Worm (Caenorhabditis elegans) whole organism, L2 larva: Measurements from ENCODE around the gene trpp-11.

Experiments
- C34F6.9 ChIP-seq: fragments of 150-350 bp; optimal IDR thresholded peaks from 2 replicates; lab custom pipeline; 2014; ENCODE audit warnings: missing biosample characterization, missing genetic modification characterization
- Y55F3AM.14 ChIP-seq: fragments of 200-800 bp; sonication (Bioruptor generic); optimal IDR thresholded peaks from 2 replicates; lab custom pipeline; 2018; ENCODE audit warnings: mild to moderate bottlenecking, missing genetic modification characterization, missing compliant biosample characterization
- ZK546.5 ChIP-seq: sonication (generic microtip); optimal IDR thresholded peaks from 2 replicates; lab custom pipeline; 2017; ENCODE audit warnings: missing biosample characterization, missing genetic modification characterization
- alr-1 ChIP-seq: fragments of 150-350 bp; optimal IDR thresholded peaks from 2 replicates; lab custom pipeline; 2014; ENCODE audit warnings: missing biosample characterization, missing genetic modification characterization
- aly-2 ChIP-seq: fragments of 150-350 bp; optimal IDR thresholded peaks from 2 replicates; lab custom pipeline; 2014; ENCODE audit warnings: missing biosample characterization, missing genetic modification characterization
- ama-1 ChIP-seq: fragments of 150-350 bp; optimal IDR thresholded peaks from 2 replicates; lab custom pipeline; 2018; ENCODE audit warnings: inconsistent platforms
- blmp-1 ChIP-seq: sonication (generic microtip); optimal IDR thresholded peaks from 2 replicates; lab custom pipeline; 2017; ENCODE audit warnings: missing genetic modification characterization, mild to moderate bottlenecking, missing compliant biosample characterization, antibody characterized with exemption, moderate library complexity; ENCODE audit not compliant: insufficient read depth
- ceh-82 ChIP-seq: fragments of 150-350 bp; optimal IDR thresholded peaks from 2 replicates; lab custom pipeline; 2014; ENCODE audit warnings: missing biosample characterization, missing genetic modification characterization
- crh-2 ChIP-seq: sonication (generic microtip); optimal IDR thresholded peaks from 2 replicates; lab custom pipeline; 2017; ENCODE audit warnings: missing biosample characterization, missing genetic modification characterization
- dmd-4 ChIP-seq: sonication (generic microtip); optimal IDR thresholded peaks from 2 replicates; lab custom pipeline; 2017; ENCODE audit warnings: missing biosample characterization, missing genetic modification characterization
- elt-1 ChIP-seq: fragments of 150-350 bp; optimal IDR thresholded peaks from 2 replicates; lab custom pipeline; 2014; ENCODE audit warnings: missing biosample characterization, missing genetic modification characterization
- elt-3 ChIP-seq: sonication (generic microtip); optimal IDR thresholded peaks from 2 replicates; lab custom pipeline; 2017; ENCODE audit warnings: missing biosample characterization, missing genetic modification characterization
- fos-1 ChIP-seq: fragments of 150-350 bp; optimal IDR thresholded peaks from 2 replicates; lab custom pipeline; 2014; ENCODE audit warnings: missing biosample characterization, missing genetic modification characterization
- gmeb-1 ChIP-seq: fragments of 150-350 bp; optimal IDR thresholded peaks from 2 replicates; lab custom pipeline; 2014; ENCODE audit warnings: missing biosample characterization, missing genetic modification characterization
- lin-11 ChIP-seq: fragments of 150-350 bp; sonication (generic microtip); optimal IDR thresholded peaks from 2 replicates; lab custom pipeline; 2014; ENCODE audit warnings: missing biosample characterization, missing genetic modification characterization, inconsistent platforms, mixed read lengths
- lin-39 ChIP-seq: fragments of 150-350 bp; optimal IDR thresholded peaks from 2 replicates; lab custom pipeline; 2014; ENCODE audit warnings: missing biosample characterization, missing genetic modification reagents, missing genetic modification characterization
- lsy-2 ChIP-seq, 2 experiments: fragments of 150-350 bp in 1 of 2; sonication (generic microtip) in 1 of 2; optimal IDR thresholded peaks; 2 replicates each; lab custom pipeline; 2014 to 2017; ENCODE audit warnings: missing biosample characterization in 2 of 2, missing genetic modification characterization in 2 of 2
- mab-5 ChIP-seq: fragments of 150-350 bp; optimal IDR thresholded peaks from 2 replicates; lab custom pipeline; 2014; ENCODE audit warnings: missing biosample characterization, missing genetic modification characterization
- mbf-1 ChIP-seq: sonication (generic microtip); optimal IDR thresholded peaks from 2 replicates; lab custom pipeline; 2017; ENCODE audit warnings: missing biosample characterization, missing genetic modification characterization
- nhr-10 ChIP-seq: sonication (generic microtip); optimal IDR thresholded peaks from 2 replicates; lab custom pipeline; 2017; ENCODE audit warnings: missing biosample characterization, missing genetic modification characterization
- nhr-11 ChIP-seq: fragments of 150-350 bp; optimal IDR thresholded peaks from 2 replicates; lab custom pipeline; 2014; ENCODE audit warnings: missing biosample characterization, missing genetic modification characterization
- nhr-12 ChIP-seq: fragments of 150-350 bp; optimal IDR thresholded peaks from 2 replicates; lab custom pipeline; 2014; ENCODE audit warnings: missing biosample characterization, missing genetic modification characterization
- nhr-129 ChIP-seq: fragments of 150-350 bp; optimal IDR thresholded peaks from 2 replicates; lab custom pipeline; 2014; ENCODE audit warnings: missing biosample characterization, missing genetic modification characterization
- nhr-21 ChIP-seq: fragments of 150-350 bp; optimal IDR thresholded peaks from 2 replicates; lab custom pipeline; 2014; ENCODE audit warnings: missing biosample characterization, missing genetic modification characterization
- nhr-23 ChIP-seq: fragments of 150-350 bp; optimal IDR thresholded peaks from 2 replicates; lab custom pipeline; 2014; ENCODE audit warnings: missing biosample characterization, missing genetic modification reagents, missing genetic modification characterization
- nhr-237 ChIP-seq: fragments of 150-350 bp; optimal IDR thresholded peaks from 2 replicates; lab custom pipeline; 2014; ENCODE audit warnings: missing biosample characterization, missing genetic modification characterization
- nhr-25 ChIP-seq: fragments of 150-350 bp; sonication (generic microtip); optimal IDR thresholded peaks from 3 replicates; lab custom pipeline; 2014; ENCODE audit warnings: missing biosample characterization, missing genetic modification characterization
- nhr-6 ChIP-seq: fragments of 150-350 bp; optimal IDR thresholded peaks from 2 replicates; lab custom pipeline; 2014; ENCODE audit warnings: missing biosample characterization, missing genetic modification characterization
- nhr-77 ChIP-seq: fragments of 150-350 bp; optimal IDR thresholded peaks from 2 replicates; lab custom pipeline; 2014; ENCODE audit warnings: missing biosample characterization, missing genetic modification characterization
- peb-1 ChIP-seq: fragments of 150-350 bp; optimal IDR thresholded peaks from 2 replicates; lab custom pipeline; 2014; ENCODE audit warnings: missing biosample characterization, missing genetic modification characterization
- sem-4 ChIP-seq: fragments of 150-350 bp; optimal IDR thresholded peaks from 2 replicates; lab custom pipeline; 2014; ENCODE audit warnings: missing biosample characterization, missing genetic modification reagents, missing genetic modification characterization
- skn-1 ChIP-seq: sonication (generic microtip); optimal IDR thresholded peaks from 2 replicates; lab custom pipeline; 2017; ENCODE audit warnings: missing biosample characterization, missing genetic modification characterization
- sma-3 ChIP-seq: sonication (generic microtip); optimal IDR thresholded peaks from 2 replicates; lab custom pipeline; 2016; ENCODE audit warnings: missing genetic modification reagents, missing genetic modification characterization, missing compliant biosample characterization
- sma-9 ChIP-seq, 2 experiments: fragments of 150-350 bp in 1 of 2; sonication (generic microtip) in 1 of 2; optimal IDR thresholded peaks; 2 replicates each; lab custom pipeline; 2014 to 2016; ENCODE audit warnings: missing genetic modification characterization in 2 of 2, mild to moderate bottlenecking in 1 of 2, missing biosample characterization in 1 of 2, missing compliant biosample characterization in 1 of 2, missing genetic modification reagents in 1 of 2, moderate library complexity in 1 of 2
- snpc-4 ChIP-seq: fragments of 150-350 bp; optimal IDR thresholded peaks from 2 replicates; lab custom pipeline; 2014; ENCODE audit warnings: missing biosample characterization, missing genetic modification characterization
- unc-39 ChIP-seq: fragments of 150-350 bp; optimal IDR thresholded peaks from 2 replicates; lab custom pipeline; 2014; ENCODE audit warnings: missing biosample characterization, missing genetic modification characterization
- unc-55 ChIP-seq: fragments of 150-350 bp; sonication (generic microtip); optimal IDR thresholded peaks from 3 replicates; lab custom pipeline; 2014; ENCODE audit warnings: missing biosample characterization, missing genetic modification reagents, missing genetic modification characterization
- unc-62 ChIP-seq: fragments of 150-350 bp; optimal IDR thresholded peaks from 2 replicates; lab custom pipeline; 2014; ENCODE audit warnings: missing biosample characterization, missing genetic modification reagents, missing genetic modification characterization
- zag-1 ChIP-seq: fragments of 150-350 bp; optimal IDR thresholded peaks from 2 replicates; lab custom pipeline; 2014; ENCODE audit warnings: missing biosample characterization, missing genetic modification characterization
- ztf-1 ChIP-seq: fragments of 200-800 bp; sonication (Bioruptor generic); conservative IDR thresholded peaks from 2 replicates; pipeline ENCODE4 v1.3.6; 2022; ENCODE audit warnings: missing genetic modification characterization, missing compliant biosample characterization
- ztf-11 ChIP-seq: sonication (generic microtip); optimal IDR thresholded peaks from 2 replicates; lab custom pipeline; 2017; ENCODE audit warnings: missing biosample characterization, missing genetic modification characterization
- ztf-4 ChIP-seq: fragments of 150-350 bp; optimal IDR thresholded peaks from 2 replicates; lab custom pipeline; 2014; ENCODE audit warnings: missing biosample characterization, missing genetic modification characterization

The trpp-11 gene

ce11 chrIII:783254-783753 lies 11.6 kb upstream of the trpp-11 start, which contains the start of the genes dagl-2 and ppm-1.G (continued):
- TF ChIP-seq unc-39 (tag; lab: Kevin White, UChicago) (no peak), nhr-21 (tag; lab: Kevin White, UChicago) (peak; percentile 4), dmd-4 (tag; lab: Kevin White, UChicago) (no peak), nhr-23 (tag; lab: Kevin White, UChicago) (no peak), skn-1 (tag; lab: Kevin White, UChicago) (no peak), C34F6.9 (tag; lab: Kevin White, UChicago) (peak; percentile 89), crh-2 (peak; percentile 72), unc-55 (GFP tag; lab: Kevin White, UChicago) (peak; percentile 90), aly-2 (tag; lab: Kevin White, UChicago) (no peak), lin-39 (tag; lab: Kevin White, UChicago) (no peak), sma-9 (GFP tag; optimal IDR thresholded peaks at IDR 0.05; lab: Kevin White, UChicago) (peak; percentile 55), sma-9 (tag; optimal IDR thresholded peaks at IDR 0.05; lab: Kevin White, UChicago) (no peak), elt-1 (no peak)

- TF ChIP-seq ztf-1 (no peak), alr-1 (tag; lab: Kevin White, UChicago) (no peak), Y55F3AM.14 (GFP tag; lab: Kevin White, UChicago) (no peak), mbf-1 (tag; lab: Kevin White, UChicago) (no peak), lsy-2 (tag; optimal IDR thresholded peaks at IDR 0.05; lab: Kevin White, UChicago) (peak in 1 of 2 experiments; percentile 39), ZK546.5 (tag; lab: Kevin White, UChicago) (no peak), elt-3 (tag; lab: Kevin White, UChicago) (no peak), nhr-12 (tag; lab: Kevin White, UChicago) (no peak), unc-62 (GFP tag; lab: Kevin White, UChicago) (no peak), lin-39 (tag; lab: Kevin White, UChicago) (no peak), nhr-21 (tag; lab: Kevin White, UChicago) (peak; percentile 5), lin-11 (tag; lab: Kevin White, UChicago) (no peak), sma-9 (GFP tag; optimal IDR thresholded peaks at IDR 0.05; lab: Kevin White, UChicago) (no peak), sma-9 (tag; optimal IDR thresholded peaks at IDR 0.05; lab: Kevin White, UChicago) (no peak), peb-1 (tag; lab: Kevin White, UChicago) (no peak), nhr-6 (tag; lab: Kevin White, UChicago) (no peak), sma-3 (GFP tag; lab: Kevin White, UChicago) (no peak)
These were observed 5.3 kb upstream of the trpp-11 start for ce11 chrIII:789604-790003.

- TF ChIP-seq ztf-1 (no peak), sem-4 (no peak), C34F6.9 (tag; lab: Kevin White, UChicago) (no peak), gmeb-1 (tag; lab: Kevin White, UChicago) (no peak), ztf-11 (tag; lab: Kevin White, UChicago) (no peak), nhr-21 (tag; lab: Kevin White, UChicago) (no peak), nhr-12 (tag; lab: Kevin White, UChicago) (no peak), unc-55 (GFP tag; lab: Kevin White, UChicago) (no peak), ztf-4 (no peak), ama-1 (no peak), elt-3 (tag; lab: Kevin White, UChicago) (no peak), nhr-129 (no peak), peb-1 (tag; lab: Kevin White, UChicago) (no peak), ceh-82 (tag; lab: Kevin White, UChicago) (no peak), nhr-6 (tag; lab: Kevin White, UChicago) (no peak), fos-1 (tag; lab: Kevin White, UChicago) (no peak), dmd-4 (tag; lab: Kevin White, UChicago) (no peak), crh-2 (no peak), nhr-237 (tag; lab: Kevin White, UChicago) (no peak), nhr-10 (tag; lab: Kevin White, UChicago) (no peak)
- TF ChIP-seq, all 48 proteins: peak for 0
These were observed 4.3 kb upstream of the trpp-11 start for ce11 chrIII:790591-790990.

ce11 chrIII:793595-793994 lies 1.3 kb upstream of the trpp-11 start, which contains the start of gene snt-2:
snt-2 (minus strand) TSS chrIII:793733.
- TF ChIP-seq zag-1 (tag; lab: Kevin White, UChicago) (no peak), elt-1 (no peak), unc-39 (tag; lab: Kevin White, UChicago) (no peak), ztf-1 (no peak), ama-1 (no peak), nhr-12 (tag; lab: Kevin White, UChicago) (no peak), lsy-2 (tag; optimal IDR thresholded peaks at IDR 0.05; lab: Kevin White, UChicago) (peak; percentile 97 to 99), fos-1 (tag; lab: Kevin White, UChicago) (peak; percentile 48), ZK546.5 (tag; lab: Kevin White, UChicago) (peak; percentile 36), ceh-82 (tag; lab: Kevin White, UChicago) (no peak), unc-55 (GFP tag; lab: Kevin White, UChicago) (peak; percentile 92), snpc-4 (tag; lab: Kevin White, UChicago) (peak; percentile 25), nhr-11 (tag; lab: Kevin White, UChicago) (no peak), unc-62 (GFP tag; lab: Kevin White, UChicago) (no peak), nhr-77 (tag; lab: Kevin White, UChicago) (no peak), mab-5 (tag; lab: Kevin White, UChicago) (peak; percentile 4), nhr-129 (peak; percentile 71), Y55F3AM.14 (GFP tag; lab: Kevin White, UChicago) (peak; percentile 36), nhr-21 (tag; lab: Kevin White, UChicago) (peak; percentile 56), nhr-23 (tag; lab: Kevin White, UChicago) (no peak), dmd-4 (tag; lab: Kevin White, UChicago) (no peak), blmp-1 (no peak), ztf-4 (no peak), nhr-25 (tag; lab: Kevin White, UChicago) (peak; percentile 50), sma-9 (GFP tag; optimal IDR thresholded peaks at IDR 0.05; lab: Kevin White, UChicago) (peak; percentile 40), sma-9 (tag; optimal IDR thresholded peaks at IDR 0.05; lab: Kevin White, UChicago) (no peak), ztf-11 (tag; lab: Kevin White, UChicago) (no peak), sem-4 (no peak), skn-1 (tag; lab: Kevin White, UChicago) (no peak)
